Comparison of ENCODE assay signal across 2 worm cellular contexts in genomic region chrII:4167833-4168232, ce11.
TF ChIP-seq lines count a peak whose summit lies in the region.

No protein-coding gene starts in this region.

TF ChIP-seq in whole organism, L4 larva, 104 proteins besides CTCF, POLR2A, EP300 and RAD21:
- TF ChIP-seq set-16 (GFP tag; IDR thresholded peaks at IDR 0.05; lab: Robert Waterston, UW): peak; percentile 83
- TF ChIP-seq nhr-11 (tag; optimal IDR thresholded peaks at IDR 0.05; lab: Kevin White, UChicago): no peak
- no peak for TF ChIP-seq nhr-6 (tag; optimal IDR thresholded peaks at IDR 0.05; lab: Kevin White, UChicago)
- TF ChIP-seq duxl-1 (tag; optimal IDR thresholded peaks at IDR 0.05; lab: Kevin White, UChicago; ENCODE audit: poor library complexity): no peak
- TF ChIP-seq pqm-1 (tag; optimal IDR thresholded peaks at IDR 0.05; lab: Kevin White, UChicago): no peak
- TF ChIP-seq egl-43 (GFP tag; IDR thresholded peaks at IDR 0.05; lab: Robert Waterston, UW): 0 out of 2 replicates have a peak, but pooled peaks have one; percentile 46
TF ChIP-seq in whole organism, L4 larva: peak in this region for 2.

TF ChIP-seq in whole organism, young adult, 124 proteins besides CTCF, POLR2A, EP300 and RAD21:
- TF ChIP-seq atf-7 (tag; optimal IDR thresholded peaks at IDR 0.05; lab: Kevin White, UChicago): no peak
- TF ChIP-seq mxl-1 (tag; optimal IDR thresholded peaks at IDR 0.05; lab: Kevin White, UChicago): no peak
- TF ChIP-seq dox-1 (GFP tag; IDR thresholded peaks at IDR 0.05; lab: Robert Waterston, UW): 0 out of 2 replicates have a peak, but pooled peaks have one; percentile 31
- no peak for TF ChIP-seq madf-6 (GFP tag; IDR thresholded peaks at IDR 0.05; lab: Robert Waterston, UW)
- no peak for TF ChIP-seq sea-2 (GFP tag; IDR thresholded peaks at IDR 0.05; lab: Robert Waterston, UW)
- 0 out of 2 replicates have a peak, but pooled peaks have one; percentile 23 for TF ChIP-seq ekl-4 (GFP tag; IDR thresholded peaks at IDR 0.05; lab: Robert Waterston, UW)
- TF ChIP-seq zfh-2 (GFP tag; conservative IDR thresholded peaks at IDR 0.05; lab: Robert Waterston, UW): peak; percentile 83
- TF ChIP-seq him-1 (tag; optimal IDR thresholded peaks at IDR 0.05; lab: Kevin White, UChicago): no peak
- TF ChIP-seq F10E7.11 (tag; optimal IDR thresholded peaks at IDR 0.05; lab: Kevin White, UChicago): no peak
- no peak for TF ChIP-seq xnd-1 (tag; optimal IDR thresholded peaks at IDR 0.05; lab: Kevin White, UChicago)
- no peak for TF ChIP-seq ceh-79 (tag; optimal IDR thresholded peaks at IDR 0.05; lab: Kevin White, UChicago)
- no peak for TF ChIP-seq nfyb-1 (GFP tag; IDR thresholded peaks at IDR 0.05; lab: Robert Waterston, UW)
- no peak for TF ChIP-seq rec-8 (tag; optimal IDR thresholded peaks at IDR 0.05; lab: Kevin White, UChicago)
- TF ChIP-seq efl-1 (GFP tag; optimal IDR thresholded peaks at IDR 0.05; lab: Kevin White, UChicago): no peak
- no peak for TF ChIP-seq mel-28 (tag; optimal IDR thresholded peaks at IDR 0.05; lab: Kevin White, UChicago; ENCODE audit: borderline replicate concordance)
- no peak for TF ChIP-seq hrde-1 (tag; optimal IDR thresholded peaks at IDR 0.05; lab: Kevin White, UChicago; ENCODE audit: borderline replicate concordance)
